Worm (Caenorhabditis elegans) whole organism, young adult: ENCODE measurements around the gene cdh-9.

ENCODE experiments used
- B0261.1 ChIP-seq: sonication (generic microtip); optimal IDR thresholded peaks from 2 replicates; lab custom pipeline; 2016; ENCODE audit warnings: mild to moderate bottlenecking, missing genetic modification characterization, moderate library complexity, missing compliant biosample characterization
- C17E4.6 ChIP-seq: fragments of 200-800 bp; sonication (Bioruptor generic); IDR thresholded peaks from 2 replicates; pipeline ENCODE4 v1.3.6; 2022; ENCODE audit warnings: missing genetic modification reagents, missing genetic modification characterization, missing compliant biosample characterization
- F22D6.2 ChIP-seq: sonication (generic microtip); optimal IDR thresholded peaks from 2 replicates; lab custom pipeline; 2016; ENCODE audit warnings: mild to moderate bottlenecking, missing genetic modification characterization, missing compliant biosample characterization
- attf-6 ChIP-seq: fragments of 200-800 bp; sonication (Bioruptor generic); IDR thresholded peaks from 2 replicates; pipeline ENCODE4 v1.3.6; 2022; ENCODE audit warnings: missing genetic modification reagents, missing genetic modification characterization, missing compliant biosample characterization
- bed-1 ChIP-seq: fragments of 200-800 bp; sonication (Bioruptor generic); IDR thresholded peaks from 2 replicates; pipeline ENCODE4 v1.3.6; 2022; ENCODE audit warnings: missing genetic modification reagents, missing genetic modification characterization, missing compliant biosample characterization
- ccch-3 ChIP-seq: fragments of 200-800 bp; sonication (Bioruptor generic); optimal IDR thresholded peaks from 2 replicates; lab custom pipeline; 2018; ENCODE audit warnings: mild to moderate bottlenecking, missing genetic modification characterization, missing compliant biosample characterization
- cebp-2 ChIP-seq: fragments of 200-800 bp; sonication (Bioruptor generic); IDR thresholded peaks from 2 replicates; pipeline ENCODE4 v1.3.6; 2022; ENCODE audit warnings: missing genetic modification characterization, missing compliant biosample characterization
- chd-7 ChIP-seq: sonication (generic microtip); optimal IDR thresholded peaks from 2 replicates; lab custom pipeline; 2016; ENCODE audit warnings: mild to moderate bottlenecking, missing genetic modification characterization, moderate library complexity, missing compliant biosample characterization
- die-1 ChIP-seq: sonication (generic microtip); optimal IDR thresholded peaks from 2 replicates; lab custom pipeline; 2016; ENCODE audit warnings: missing genotype, mild to moderate bottlenecking, missing genetic modification characterization, missing compliant biosample characterization
- egrh-3 ChIP-seq: fragments of 200-800 bp; sonication (Bioruptor generic); IDR thresholded peaks from 2 replicates; pipeline ENCODE4 v1.3.6; 2022; ENCODE audit warnings: missing genetic modification reagents, missing genetic modification characterization, missing compliant biosample characterization
- hlh-26 ChIP-seq: fragments of 200-800 bp; sonication (Bioruptor generic); conservative IDR thresholded peaks from 2 replicates; pipeline ENCODE4 v1.3.6; 2022; ENCODE audit warnings: missing genetic modification reagents, missing genetic modification characterization, missing compliant biosample characterization
- hrde-1 ChIP-seq: sonication (generic microtip); optimal IDR thresholded peaks from 2 replicates; lab custom pipeline; 2016; ENCODE audit warnings: missing genetic modification characterization, mild to moderate bottlenecking, missing compliant biosample characterization, moderate library complexity, missing genotype, missing genetic modification reagents, borderline replicate concordance
- hsf-1 ChIP-seq: fragments of 200-800 bp; sonication (Bioruptor generic); IDR thresholded peaks from 2 replicates; pipeline ENCODE4 v1.3.6; 2022; ENCODE audit warnings: missing genetic modification reagents, missing genetic modification characterization, missing compliant biosample characterization
- lag-1 ChIP-seq: fragments of 200-800 bp; sonication (Bioruptor generic); IDR thresholded peaks from 2 replicates; pipeline ENCODE4 v1.3.6; 2022; ENCODE audit warnings: missing genetic modification reagents, missing genetic modification characterization, missing compliant biosample characterization
- lsl-1 ChIP-seq: fragments of 200-800 bp; sonication (Bioruptor generic); optimal IDR thresholded peaks from 2 replicates; lab custom pipeline; 2018; ENCODE audit warnings: mild to moderate bottlenecking, missing genetic modification characterization, moderate library complexity, missing compliant biosample characterization
- madf-10 ChIP-seq: sonication (generic microtip); optimal IDR thresholded peaks from 2 replicates; lab custom pipeline; 2016; ENCODE audit warnings: mild to moderate bottlenecking, missing genetic modification characterization, missing compliant biosample characterization
- madf-6 ChIP-seq: fragments of 200-800 bp; sonication (Bioruptor generic); IDR thresholded peaks from 2 replicates; pipeline ENCODE4 v1.3.6; 2022; ENCODE audit warnings: missing genetic modification reagents, missing genetic modification characterization, missing compliant biosample characterization
- mel-28 ChIP-seq: sonication (generic microtip); optimal IDR thresholded peaks from 2 replicates; lab custom pipeline; 2016; ENCODE audit warnings: borderline replicate concordance, mild to moderate bottlenecking, missing genetic modification characterization, missing compliant biosample characterization
- mxl-1 ChIP-seq: sonication (generic microtip); optimal IDR thresholded peaks from 2 replicates; lab custom pipeline; 2016; ENCODE audit warnings: missing genetic modification characterization, missing compliant biosample characterization
- nfya-1 ChIP-seq: sonication (generic microtip); optimal IDR thresholded peaks from 2 replicates; lab custom pipeline; 2017; ENCODE audit warnings: antibody characterized with exemption, missing compliant biosample characterization, missing genetic modification characterization, borderline replicate concordance; ENCODE audit not compliant: insufficient read depth
- nhr-120 ChIP-seq: fragments of 200-800 bp; sonication (Bioruptor generic); IDR thresholded peaks from 2 replicates; pipeline ENCODE4 v1.3.6; 2022; ENCODE audit warnings: missing genetic modification characterization, missing compliant biosample characterization
- nhr-27 ChIP-seq: fragments of 200-800 bp; sonication (Bioruptor generic); optimal IDR thresholded peaks from 2 replicates; lab custom pipeline; 2018; ENCODE audit warnings: mild to moderate bottlenecking, missing genetic modification characterization, moderate library complexity, missing compliant biosample characterization
- nhr-80 ChIP-seq: sonication (generic microtip); optimal IDR thresholded peaks from 2 replicates; lab custom pipeline; 2016; ENCODE audit warnings: missing genetic modification characterization, missing compliant biosample characterization
- nhr-90 ChIP-seq: sonication (generic microtip); optimal IDR thresholded peaks from 2 replicates; lab custom pipeline; 2016; ENCODE audit warnings: missing genotype, mild to moderate bottlenecking, missing genetic modification characterization, missing compliant biosample characterization
- rpc-1 ChIP-seq, 2 experiments: fragments of 150-350 bp in 1 of 2; sonication (generic microtip) in 1 of 2; optimal IDR thresholded peaks; 2 replicates each; lab custom pipeline; 2014 to 2018; ENCODE audit warnings: missing biosample characterization in 1 of 2, missing genetic modification characterization in 1 of 2, missing genetic modification reagents in 1 of 2, missing genotype in 1 of 2
- sdz-38 ChIP-seq: sonication (generic microtip); optimal IDR thresholded peaks from 2 replicates; lab custom pipeline; 2016; ENCODE audit warnings: missing genotype, missing genetic modification characterization, missing compliant biosample characterization
- sptf-2 ChIP-seq: fragments of 200-800 bp; sonication (Bioruptor generic); optimal IDR thresholded peaks from 2 replicates; lab custom pipeline; 2018; ENCODE audit warnings: mild to moderate bottlenecking, missing genetic modification characterization, missing compliant biosample characterization
- tbp1 ChIP-seq: fragments of 200-800 bp; sonication (Bioruptor generic); optimal IDR thresholded peaks from 2 replicates; lab custom pipeline; 2018; ENCODE audit warnings: mild to moderate bottlenecking, missing genetic modification characterization, missing compliant biosample characterization
- tlf-1 ChIP-seq: fragments of 200-800 bp; sonication (Bioruptor generic); optimal IDR thresholded peaks from 2 replicates; lab custom pipeline; 2018; ENCODE audit warnings: mild to moderate bottlenecking, missing genetic modification characterization, missing compliant biosample characterization
- zfh-2 ChIP-seq: fragments of 200-800 bp; sonication (Bioruptor generic); conservative IDR thresholded peaks from 2 replicates; pipeline ENCODE4 v1.3.6; 2022; ENCODE audit warnings: missing genetic modification reagents, missing genetic modification characterization, missing compliant biosample characterization
- ztf-18 ChIP-seq: sonication (generic microtip); optimal IDR thresholded peaks from 2 replicates; lab custom pipeline; 2016; ENCODE audit warnings: missing genotype, mild to moderate bottlenecking, missing genetic modification characterization, missing compliant biosample characterization
- ztf-3 ChIP-seq: fragments of 200-800 bp; sonication (Bioruptor generic); optimal IDR thresholded peaks from 2 replicates; lab custom pipeline; 2018; ENCODE audit warnings: mild to moderate bottlenecking, missing genetic modification characterization, missing compliant biosample characterization
- ztf-6 ChIP-seq: fragments of 200-800 bp; sonication (Bioruptor generic); IDR thresholded peaks from 2 replicates; pipeline ENCODE4 v1.3.6; 2022; ENCODE audit warnings: missing genetic modification reagents, missing genetic modification characterization, missing compliant biosample characterization

cdh-9 gene

DNA sequence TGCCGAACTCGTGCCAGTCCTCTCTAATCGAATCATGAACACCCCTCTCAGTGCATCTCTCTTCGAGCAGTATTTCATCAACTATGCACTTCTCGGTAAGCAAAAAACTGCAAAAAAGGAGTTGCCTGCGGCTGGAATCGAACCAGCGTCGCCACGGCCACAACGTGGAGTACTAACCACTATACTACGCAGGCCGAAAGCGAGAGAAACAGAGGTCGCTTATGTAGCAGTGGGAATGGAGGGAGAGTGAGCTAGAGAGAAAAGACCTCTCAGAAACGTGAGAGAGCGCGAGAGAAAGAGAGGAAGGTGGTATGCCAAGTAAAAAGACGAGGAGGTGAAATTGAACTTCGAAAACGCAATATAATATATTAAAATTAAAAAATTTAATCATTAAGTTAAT is 39.7 kb downstream of the cdh-9 start (continued):
- no peak; the same call in 1 of the 2 replicates for TF ChIP-seq madf-6
- TF ChIP-seq hrde-1 = peak; percentile 30
- peak; percentile 47 for TF ChIP-seq ztf-18 (tag; lab: Kevin White, UChicago)

DNA sequence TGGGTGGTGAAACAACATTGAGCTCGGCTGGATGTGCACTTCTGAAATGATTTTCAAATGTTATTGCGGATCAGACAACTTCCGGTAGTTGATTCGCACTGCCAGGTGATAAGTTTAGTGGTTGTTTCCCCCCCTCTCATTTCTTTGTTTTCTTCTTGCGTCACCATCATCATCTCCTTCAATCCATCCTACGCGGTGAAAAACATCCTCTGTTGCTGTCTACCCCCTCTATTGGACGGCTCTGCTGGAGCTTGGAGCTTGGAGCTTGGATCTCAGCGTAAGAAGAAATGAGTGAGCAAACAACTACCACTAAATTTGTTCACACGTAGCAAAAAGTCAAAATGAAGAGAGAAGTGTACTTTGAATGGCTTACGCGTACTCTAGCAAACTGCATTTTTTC is 46.6 kb downstream of the cdh-9 start:
- no peak for TF ChIP-seq hlh-26 (GFP tag; lab: Robert Waterston, UW)

DNA sequence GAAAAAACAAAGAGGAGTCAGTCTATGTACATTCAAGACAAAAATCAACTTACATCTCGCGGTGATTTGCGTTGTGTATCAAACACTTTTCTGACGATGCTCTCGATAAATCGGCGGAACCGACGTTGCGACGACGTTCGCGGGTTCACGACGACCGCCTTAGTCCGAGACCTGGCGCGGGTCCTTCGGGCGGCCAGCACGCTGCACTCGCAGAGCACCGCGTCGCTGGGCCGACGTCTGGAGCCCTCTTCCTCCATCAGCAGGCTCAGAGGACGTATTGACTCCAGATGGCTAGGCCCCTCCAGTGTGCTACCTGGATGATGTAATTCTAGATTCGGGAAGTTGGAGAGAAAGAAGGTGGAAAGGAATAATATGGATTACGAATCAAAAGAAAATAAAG is 48.2 kb downstream of the cdh-9 start:
- TF ChIP-seq sdz-38 (no peak), sptf-2 (peak; percentile 29), nhr-90 (tag; lab: Kevin White, UChicago) (no peak), zfh-2 (GFP tag; lab: Robert Waterston, UW) (peak; percentile 95), lsl-1 (no peak), egrh-3 (GFP tag; lab: Robert Waterston, UW) (peak; percentile 89; the same call in 1 of the 2 replicates)

DNA sequence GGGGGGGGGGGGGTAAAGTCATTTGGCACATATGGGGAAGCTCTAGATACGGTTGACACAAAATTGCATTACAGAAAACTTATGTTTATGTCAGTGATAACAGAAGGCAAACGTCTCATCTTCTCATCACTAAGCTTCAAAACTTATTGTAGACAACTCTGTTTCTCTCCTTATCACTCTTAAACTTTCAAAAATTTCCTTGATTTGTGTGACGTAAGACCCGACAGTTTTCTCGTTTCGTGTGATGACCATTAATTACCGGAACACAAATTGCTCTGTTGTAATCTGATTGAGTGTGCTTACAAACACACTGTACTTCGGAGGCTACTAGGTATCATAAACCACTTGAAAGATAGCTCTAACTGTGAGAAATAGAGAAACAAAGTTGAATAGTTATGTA is 49.9 kb downstream of the cdh-9 start:
- TF ChIP-seq nhr-80 (tag; lab: Kevin White, UChicago) = peak; percentile 54
- TF ChIP-seq hlh-26 (GFP tag; lab: Robert Waterston, UW) = no peak

DNA sequence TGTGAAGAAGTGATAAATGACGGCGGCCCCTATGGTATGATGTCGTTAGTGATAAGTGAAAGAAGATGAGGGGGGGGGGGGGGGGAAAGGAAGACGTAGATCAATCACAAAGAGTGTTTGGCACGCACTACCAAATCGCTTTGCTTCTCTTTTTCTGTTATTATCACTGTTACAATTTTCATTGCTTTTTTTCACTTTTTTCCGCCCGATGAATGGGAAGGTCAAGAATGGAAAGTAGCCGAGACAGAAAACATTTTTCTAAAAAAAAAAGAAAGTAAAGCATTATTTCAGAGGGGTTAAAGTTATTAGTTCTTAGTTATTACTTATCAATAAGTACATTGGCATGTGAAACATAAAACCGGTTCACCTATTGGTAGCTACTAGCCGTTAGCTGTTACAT is 52.2 kb downstream of the cdh-9 start:
- TF ChIP-seq nhr-120 (GFP tag; lab: Robert Waterston, UW) = no peak
- TF ChIP-seq tlf-1 = no peak
- TF ChIP-seq lag-1 = no peak
- TF ChIP-seq zfh-2 (GFP tag; lab: Robert Waterston, UW) = no peak
- TF ChIP-seq cebp-2 (GFP tag; lab: Robert Waterston, UW) = no peak
- TF ChIP-seq mxl-1 (tag; lab: Kevin White, UChicago) = no peak
- TF ChIP-seq ztf-6 (GFP tag; lab: Robert Waterston, UW) = no peak
- TF ChIP-seq hlh-26 (GFP tag; lab: Robert Waterston, UW) = no peak
- no peak for TF ChIP-seq nhr-27 (tag; lab: Kevin White, UChicago)
- no peak for TF ChIP-seq chd-7 (tag; lab: Kevin White, UChicago)
- no peak for TF ChIP-seq F22D6.2 (tag; lab: Kevin White, UChicago)
- TF ChIP-seq bed-1 (GFP tag; lab: Robert Waterston, UW) = no peak

DNA sequence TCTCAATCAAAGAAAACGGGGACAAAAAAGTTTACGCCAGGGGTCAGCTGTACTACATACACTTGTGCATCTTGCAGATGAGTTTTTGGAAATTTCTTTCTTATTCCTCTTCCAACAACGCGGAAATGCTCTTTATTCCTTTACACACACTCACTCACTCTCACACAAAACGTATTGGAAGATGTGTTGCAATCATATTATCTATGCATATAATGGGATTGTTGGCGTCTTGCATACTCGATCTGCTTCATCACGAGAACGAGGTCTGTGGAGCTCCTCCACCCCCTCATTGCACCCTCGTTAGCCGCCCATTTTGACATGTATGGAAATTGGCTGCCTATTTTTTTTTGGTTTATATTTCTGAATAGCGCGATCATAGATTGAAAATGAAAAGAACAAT is 53.7 kb downstream of the cdh-9 start:
- TF ChIP-seq rpc-1 (optimal IDR thresholded peaks at IDR 0.05; lab: Kevin White, UChicago) = no peak
- no peak for TF ChIP-seq rpc-1 (tag; optimal IDR thresholded peaks at IDR 0.05; lab: Kevin White, UChicago)
- TF ChIP-seq nfya-1 (tag; lab: Kevin White, UChicago) = no peak
- TF ChIP-seq mel-28 (tag; lab: Kevin White, UChicago) = no peak
- no peak for TF ChIP-seq attf-6 (GFP tag; lab: Robert Waterston, UW)
- TF ChIP-seq ccch-3 = no peak
- no peak for TF ChIP-seq hsf-1 (GFP tag; lab: Robert Waterston, UW)
- no peak for TF ChIP-seq C17E4.6 (GFP tag; lab: Robert Waterston, UW)
- TF ChIP-seq, all 124 proteins: peak for 0

DNA sequence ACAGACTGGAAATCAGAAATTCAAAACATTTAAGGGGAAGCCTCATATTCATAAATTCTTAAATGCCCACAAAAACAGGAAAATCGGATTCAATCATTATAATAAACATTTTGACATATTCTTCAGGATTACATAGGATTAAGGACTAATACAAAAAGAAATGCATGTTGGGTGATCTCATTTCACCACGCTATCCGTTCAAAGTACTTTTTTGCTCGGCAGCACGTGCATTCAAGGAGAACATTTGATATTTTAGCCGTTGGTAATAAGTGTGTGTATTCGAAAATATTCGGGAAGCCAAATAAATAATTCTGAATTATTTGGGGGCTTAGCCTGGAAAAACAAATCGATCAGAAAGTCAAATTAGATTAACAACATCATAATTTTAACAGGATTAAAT is 55.6 kb downstream of the cdh-9 start:
- no peak for TF ChIP-seq tbp1 (GFP tag; lab: Kevin White, UChicago)
- no peak for TF ChIP-seq die-1 (tag; lab: Kevin White, UChicago)
- no peak for TF ChIP-seq nhr-27 (tag; lab: Kevin White, UChicago)
- no peak for TF ChIP-seq ztf-3
- no peak for TF ChIP-seq B0261.1 (tag; lab: Kevin White, UChicago)
- no peak for TF ChIP-seq madf-10 (tag; lab: Kevin White, UChicago)
